Worm (Caenorhabditis elegans): ENCODE measurements around the gene ttr-7.

The ttr-7 gene

DNA sequence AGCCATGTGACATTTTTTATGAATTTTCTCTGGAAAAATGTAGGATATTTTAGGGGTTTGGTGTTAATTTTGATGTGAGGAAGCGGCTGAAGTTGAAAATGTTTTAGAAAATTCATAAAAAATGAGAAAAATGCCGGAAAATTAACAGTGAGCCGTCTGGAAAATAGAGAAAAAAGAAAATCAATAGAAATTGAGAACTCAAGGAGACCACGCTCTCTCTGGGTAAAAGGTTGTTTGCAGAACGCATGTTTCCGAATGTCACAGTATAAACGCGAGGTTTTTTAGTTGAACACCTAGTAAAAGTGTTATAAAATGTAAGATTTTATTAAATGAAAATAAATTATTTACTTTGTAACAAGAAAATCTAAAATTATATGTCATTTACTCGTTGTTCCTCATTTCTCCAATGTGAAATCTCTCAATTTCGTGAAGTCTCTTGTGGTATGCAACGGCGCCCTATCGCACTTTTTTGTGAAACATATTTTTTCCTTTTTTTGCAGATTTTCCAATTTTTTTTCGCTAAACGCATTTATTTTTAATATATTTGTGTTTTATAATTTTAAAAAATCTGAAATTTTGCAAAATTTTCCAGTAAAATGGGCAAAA is 34.5 kb downstream of the ttr-7 start, which contains the start of the genes tag-266 and tag-267:
Gene tag-266 (minus strand): TSS at position 29 of the 606 bp plus-strand sequence.
Gene tag-267 (plus strand): TSS at position 593 of the 606 bp plus-strand sequence.
- 0 out of 2 replicates have a peak, but pooled peaks have one; percentile 16 for TF ChIP-seq egrh-3 (GFP tag; IDR thresholded peaks at IDR 0.05)
- 0 out of 2 replicates have a peak, but pooled peaks have one; percentile 17 for TF ChIP-seq bed-2 (GFP tag; IDR thresholded peaks at IDR 0.05)
- peak; percentile 60 for TF ChIP-seq ceh-27 (GFP tag; optimal IDR thresholded peaks at IDR 0.05)
- no peak for TF ChIP-seq T07F8.4 (tag; optimal IDR thresholded peaks at IDR 0.05)
- TF ChIP-seq chd-7 (tag; optimal IDR thresholded peaks at IDR 0.05): no peak
- peak; percentile 76 for TF ChIP-seq ztf-18 (tag; optimal IDR thresholded peaks at IDR 0.05)
- TF ChIP-seq B0336.3 (GFP tag; IDR thresholded peaks at IDR 0.05): no peak
- no peak for TF ChIP-seq ceh-58 (GFP tag; IDR thresholded peaks at IDR 0.05)
- TF ChIP-seq nhr-80 (tag; optimal IDR thresholded peaks at IDR 0.05): peak; percentile 12
- TF ChIP-seq egl-44 (GFP tag; IDR thresholded peaks at IDR 0.05): no peak
- TF ChIP-seq fkh-3 (tag; optimal IDR thresholded peaks at IDR 0.05): no peak
- peak; percentile 90 for TF ChIP-seq mcd-1 (GFP tag; IDR thresholded peaks at IDR 0.05)
- no peak for TF ChIP-seq ztf-6 (GFP tag; IDR thresholded peaks at IDR 0.05)
- TF ChIP-seq efl-1 (GFP tag; optimal IDR thresholded peaks at IDR 0.05): no peak
- no peak for TF ChIP-seq attf-3 (GFP tag; conservative IDR thresholded peaks at IDR 0.05)
- no peak for TF ChIP-seq atf-7 (tag; optimal IDR thresholded peaks at IDR 0.05)
- peak; percentile 6 for TF ChIP-seq B0261.1 (tag; optimal IDR thresholded peaks at IDR 0.05)
- TF ChIP-seq rec-8 (tag; optimal IDR thresholded peaks at IDR 0.05): peak in 1 of 2 experiments; percentile 16
- TF ChIP-seq lag-1 (GFP tag; IDR thresholded peaks at IDR 0.05): no peak
- TF ChIP-seq die-1 (tag; optimal IDR thresholded peaks at IDR 0.05): peak; percentile 9
- no peak for TF ChIP-seq hlh-26 (GFP tag; conservative IDR thresholded peaks at IDR 0.05)
- peak; percentile 71 for TF ChIP-seq madf-10 (tag; optimal IDR thresholded peaks at IDR 0.05)
- peak; percentile 59 for TF ChIP-seq unc-130 (GFP tag; optimal IDR thresholded peaks at IDR 0.05)
- no peak for TF ChIP-seq bed-1 (GFP tag; IDR thresholded peaks at IDR 0.05)
- no peak for TF ChIP-seq F57A8.1 (GFP tag; optimal IDR thresholded peaks at IDR 0.05)
- no peak for TF ChIP-seq B0035.1 (tag; optimal IDR thresholded peaks at IDR 0.05)
- TF ChIP-seq K12H6.12 (tag; optimal IDR thresholded peaks at IDR 0.05): peak; percentile 82
- no peak for TF ChIP-seq nfya-2 (GFP tag; IDR thresholded peaks at IDR 0.05)
- TF ChIP-seq ztf-3 (GFP tag; optimal IDR thresholded peaks at IDR 0.05): no peak
- TF ChIP-seq F39B2.1 (GFP tag; IDR thresholded peaks at IDR 0.05): no peak
- no peak for TF ChIP-seq madf-3 (GFP tag; IDR thresholded peaks at IDR 0.05)
- TF ChIP-seq lin-40 (tag; optimal IDR thresholded peaks at IDR 0.05): peak; percentile 68
- TF ChIP-seq F37B4.10 (GFP tag; IDR thresholded peaks at IDR 0.05): no peak
- TF ChIP-seq aptf-2 (GFP tag; conservative IDR thresholded peaks at IDR 0.05): peak; percentile 47; the same call in 1 of the 2 replicates
- no peak for TF ChIP-seq ceh-91 (GFP tag; IDR thresholded peaks at IDR 0.05)
- TF ChIP-seq lin-35 (GFP tag; optimal IDR thresholded peaks at IDR 0.05): no peak
- no peak for TF ChIP-seq ekl-4 (GFP tag; IDR thresholded peaks at IDR 0.05)
- TF ChIP-seq attf-5 (GFP tag; optimal IDR thresholded peaks at IDR 0.05): peak; percentile 84
- no peak for TF ChIP-seq F33H1.4 (GFP tag; IDR thresholded peaks at IDR 0.05)
- TF ChIP-seq ceh-100 (GFP tag; IDR thresholded peaks at IDR 0.05): peak; percentile 97
- TF ChIP-seq lin-26 (GFP tag; IDR thresholded peaks at IDR 0.05): no peak
- no peak for TF ChIP-seq hrde-1 (tag; optimal IDR thresholded peaks at IDR 0.05; ENCODE audit: borderline replicate concordance)
- no peak for TF ChIP-seq pbrm-1 (GFP tag; IDR thresholded peaks at IDR 0.05)
- TF ChIP-seq rcor-1 (GFP tag; IDR thresholded peaks at IDR 0.05): no peak
- peak; percentile 45 for TF ChIP-seq tbp1 (GFP tag; optimal IDR thresholded peaks at IDR 0.05)
- TF ChIP-seq ceh-79 (tag; optimal IDR thresholded peaks at IDR 0.05): no peak
- TF ChIP-seq lir-1 (GFP tag; conservative IDR thresholded peaks at IDR 0.05): no peak
- peak in 1 of 2 experiments; percentile 25 for TF ChIP-seq let-607 (tag; optimal IDR thresholded peaks at IDR 0.05)

All from whole organism, young adult.